Worm (Caenorhabditis elegans): Measurements from ENCODE around the gene trpa-1.

The trpa-1 gene

DNA sequence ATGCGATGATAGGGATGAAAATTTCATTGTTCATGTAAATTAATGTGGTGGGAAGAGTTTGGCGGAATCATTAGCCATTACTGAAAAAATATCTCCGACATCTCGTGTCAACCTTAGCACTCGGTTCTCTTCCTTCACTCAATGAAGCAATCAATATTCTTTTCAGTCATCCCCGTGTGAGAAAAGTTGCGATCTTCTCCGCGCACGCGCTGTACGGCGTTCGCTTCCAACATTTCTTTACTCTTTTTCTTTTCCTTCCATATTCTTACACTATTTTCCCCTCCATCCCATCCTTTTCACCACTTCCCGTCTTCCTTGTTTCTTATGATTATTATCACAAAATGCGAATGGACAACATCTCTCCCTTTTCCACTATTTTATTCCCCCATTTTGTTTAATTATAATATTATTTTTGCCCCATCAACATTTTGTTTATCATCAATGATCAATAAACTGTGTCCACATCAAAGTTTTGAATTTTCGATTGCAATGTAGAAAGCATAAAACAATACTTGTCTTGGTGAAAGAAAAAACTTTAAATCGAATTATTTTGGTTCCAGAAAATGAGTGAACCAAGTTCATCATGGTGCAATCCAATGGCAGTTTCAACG is 4.2 kb upstream of the trpa-1 start, which contains the start of gene mob-1:
Gene mob-1, plus strand, starts transcription at position 561 of the 611 bp plus-strand sequence.
- TF ChIP-seq unc-62 (GFP tag; optimal IDR thresholded peaks at IDR 0.05), result no peak

DNA sequence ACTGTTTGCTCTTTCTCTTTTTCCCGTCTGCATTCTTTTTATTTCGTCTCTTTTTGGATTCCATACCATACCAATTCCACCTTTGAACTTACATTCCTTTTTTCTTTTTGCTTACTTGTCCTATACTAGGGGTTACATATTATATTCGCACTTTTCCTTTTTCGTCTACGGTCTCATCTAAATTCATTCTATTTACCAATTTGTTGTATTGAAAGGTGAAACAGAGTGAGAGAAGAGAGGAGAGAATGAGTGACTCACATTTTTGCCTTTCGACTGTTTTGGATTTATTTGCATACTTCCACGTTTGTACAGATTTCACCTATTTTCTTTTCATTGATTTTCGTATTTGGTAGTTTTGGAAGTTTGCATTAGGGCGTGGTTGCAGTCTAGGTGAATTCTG is 898 bp upstream of the trpa-1 start:
- TF ChIP-seq unc-62 (GFP tag; optimal IDR thresholded peaks at IDR 0.05), result no peak

DNA sequence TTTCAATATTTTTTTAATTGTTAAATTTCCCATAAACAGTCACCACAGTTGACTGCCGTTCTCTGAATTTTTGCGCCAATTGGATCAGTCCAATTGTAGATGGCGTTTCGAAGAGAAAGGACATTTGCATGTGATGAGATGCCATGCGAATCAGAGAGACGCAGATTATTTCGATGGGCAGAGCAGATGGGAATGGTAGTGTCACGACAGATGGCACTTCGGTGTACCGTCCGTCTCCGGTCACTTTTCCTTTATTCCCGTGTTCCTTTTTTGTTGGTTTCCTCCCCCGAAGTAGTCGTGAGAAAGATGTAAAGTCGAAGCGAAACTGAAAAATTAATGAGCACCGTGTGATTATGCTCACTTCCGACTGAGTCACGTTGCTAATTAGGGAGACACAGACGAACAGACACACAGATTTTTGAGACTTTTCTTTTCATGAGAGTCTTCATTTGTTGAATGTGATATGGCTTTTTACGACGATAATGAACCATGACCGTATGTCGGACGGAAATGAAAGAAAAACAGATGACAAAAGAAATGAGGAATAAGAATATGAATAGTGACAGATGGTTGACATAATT is 3.4 kb downstream of the trpa-1 start:
- no peak for TF ChIP-seq unc-62 (GFP tag; optimal IDR thresholded peaks at IDR 0.05)

DNA sequence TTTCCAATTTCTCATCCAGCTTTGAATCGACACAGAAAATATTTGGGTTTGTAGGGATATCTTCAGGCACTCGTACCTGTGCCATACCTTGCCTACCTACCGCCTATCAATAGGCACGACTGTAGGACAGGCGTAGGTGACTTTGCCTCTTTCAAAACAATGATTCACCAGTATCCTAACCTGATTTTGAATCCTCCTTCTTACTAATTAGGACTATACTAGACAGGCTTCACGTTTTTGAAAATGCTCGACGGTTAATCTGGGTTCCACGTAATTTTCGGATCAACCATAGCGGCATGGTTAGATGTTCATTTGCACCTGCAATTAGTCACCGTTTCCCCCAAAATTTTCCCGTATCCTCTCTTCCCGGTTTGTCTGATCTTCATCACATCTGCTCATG is 4.1 kb downstream of the trpa-1 start:
- TF ChIP-seq unc-62 (GFP tag; optimal IDR thresholded peaks at IDR 0.05), result no peak

DNA sequence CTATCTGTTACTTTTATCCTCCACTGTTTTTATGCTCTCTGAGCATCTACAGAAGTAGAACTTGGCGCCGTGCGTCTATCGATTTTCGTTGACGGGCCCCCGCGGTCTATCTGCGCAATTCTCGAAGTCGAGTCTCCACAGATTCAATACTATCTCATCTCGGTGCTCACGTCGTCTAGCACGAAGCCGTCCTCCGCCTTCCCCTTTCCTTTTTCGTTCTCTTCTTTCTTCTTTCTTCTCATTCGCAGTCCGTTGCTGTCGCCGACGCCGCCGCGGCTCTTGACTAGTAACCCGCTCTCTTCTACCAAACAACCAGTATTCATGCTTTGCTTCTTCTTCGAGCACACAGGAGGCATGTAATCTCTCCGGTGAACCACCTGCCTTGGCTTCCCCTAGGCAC is 6.8 kb downstream of the trpa-1 start:
- no peak for TF ChIP-seq unc-62 (GFP tag; optimal IDR thresholded peaks at IDR 0.05)

DNA sequence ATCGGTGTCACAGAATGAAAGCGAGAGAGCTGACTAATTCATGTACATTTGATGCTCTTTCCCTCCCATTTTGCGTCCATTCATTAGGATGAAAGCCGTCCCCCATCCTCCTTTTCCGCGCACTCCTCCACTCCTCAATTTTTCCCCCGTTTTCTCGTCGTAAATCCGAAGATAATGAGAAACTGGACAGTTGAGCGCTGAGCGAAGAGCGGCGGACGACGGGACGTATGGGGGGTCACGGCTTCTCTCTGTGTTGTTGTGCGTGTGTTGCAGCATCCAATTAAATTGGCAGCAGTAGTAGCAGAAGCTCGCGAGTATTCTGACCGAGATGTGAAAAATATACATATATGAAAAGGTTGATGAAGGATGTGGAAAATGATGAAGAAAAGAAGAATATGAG is 7.6 kb downstream of the trpa-1 start:
- TF ChIP-seq unc-62 (GFP tag; optimal IDR thresholded peaks at IDR 0.05), result no peak

DNA sequence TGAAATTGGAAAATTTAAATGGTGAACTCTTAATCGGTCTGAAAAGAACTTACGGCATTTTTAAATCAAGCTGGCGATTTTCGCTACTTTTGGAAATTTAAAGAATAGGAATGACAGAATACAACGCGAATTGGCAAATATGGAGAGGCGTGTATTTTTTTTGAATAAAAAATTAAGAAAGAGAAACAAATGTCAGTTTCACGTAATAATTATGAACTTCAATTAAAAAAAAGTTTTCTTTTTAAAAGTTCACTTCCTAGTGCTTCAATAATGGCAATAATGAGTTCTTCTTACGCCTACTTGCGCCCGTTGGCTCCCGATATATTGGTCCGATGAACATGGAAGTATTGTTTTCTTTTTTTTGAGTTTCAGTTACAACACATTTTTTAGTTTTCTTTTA is 13.3 kb downstream of the trpa-1 start, which contains the start of gene pph-2:
Gene pph-2, minus strand, starts transcription at position 101 of the 400 bp plus-strand sequence.
- no peak for TF ChIP-seq unc-62 (GFP tag; optimal IDR thresholded peaks at IDR 0.05)

DNA sequence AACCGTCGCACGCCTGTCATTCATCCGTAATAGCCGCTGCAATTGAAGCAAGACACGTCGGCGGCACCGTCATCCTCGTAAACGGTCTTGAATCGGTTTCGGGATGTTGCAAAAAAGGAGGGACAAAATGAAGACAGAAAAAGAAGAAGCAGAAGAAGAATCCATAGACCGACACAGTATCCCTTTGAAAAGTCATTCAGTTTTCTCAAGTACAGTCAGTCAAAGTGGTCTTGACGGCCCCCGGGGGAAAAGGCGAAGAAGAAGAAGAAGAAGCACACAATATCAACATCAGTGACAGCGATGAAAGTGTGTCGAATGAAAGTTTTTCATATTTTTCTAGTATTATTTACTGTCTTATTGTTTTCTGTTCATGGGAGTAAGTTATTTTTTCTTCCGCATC is 13.9 kb downstream of the trpa-1 start, which contains the start of gene cutl-27:
Gene cutl-27, plus strand, starts transcription at position 301 of the 400 bp plus-strand sequence.
- no peak for TF ChIP-seq unc-62 (GFP tag; optimal IDR thresholded peaks at IDR 0.05)

DNA sequence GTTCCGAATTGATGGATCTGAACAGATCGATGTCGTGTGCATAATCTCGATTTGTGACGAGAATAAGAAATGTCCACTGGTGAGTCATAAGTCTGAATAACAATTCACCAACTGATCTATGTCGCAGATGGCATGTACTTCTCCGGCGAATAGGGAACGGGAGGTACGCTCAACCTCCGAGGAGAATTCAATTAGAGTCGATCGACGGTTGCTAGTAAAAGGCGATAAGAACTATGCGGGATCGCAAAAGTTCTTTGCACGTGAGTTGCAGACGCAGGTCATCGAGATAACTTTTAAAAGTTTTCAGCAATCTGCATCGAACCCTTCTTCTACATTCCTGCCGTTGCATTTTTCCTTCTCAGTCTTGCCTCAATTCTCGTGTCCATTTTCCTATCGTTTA is 18.2 kb downstream of the trpa-1 start:
- no peak for TF ChIP-seq unc-62 (GFP tag; optimal IDR thresholded peaks at IDR 0.05)

DNA sequence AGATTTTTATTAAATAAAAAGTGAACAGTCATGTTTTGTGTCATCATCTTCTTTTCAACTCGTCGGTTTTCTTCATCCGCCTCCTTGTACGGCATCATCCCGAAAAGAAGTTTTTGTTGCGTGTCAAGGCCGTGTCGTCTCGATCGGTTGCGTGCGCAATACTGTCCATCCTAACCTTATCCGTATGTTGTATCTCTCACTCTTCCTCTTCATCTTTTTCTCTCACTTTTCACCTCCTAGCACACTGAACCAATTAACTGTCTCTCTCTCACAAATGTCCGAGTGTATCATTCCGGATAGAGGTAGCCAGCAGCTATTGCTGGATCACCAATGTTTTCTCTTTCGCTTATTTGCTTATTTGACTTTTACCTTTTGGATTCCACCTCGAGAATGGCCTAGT is 19.2 kb downstream of the trpa-1 start:
- TF ChIP-seq unc-62 (GFP tag; optimal IDR thresholded peaks at IDR 0.05), result no peak

DNA sequence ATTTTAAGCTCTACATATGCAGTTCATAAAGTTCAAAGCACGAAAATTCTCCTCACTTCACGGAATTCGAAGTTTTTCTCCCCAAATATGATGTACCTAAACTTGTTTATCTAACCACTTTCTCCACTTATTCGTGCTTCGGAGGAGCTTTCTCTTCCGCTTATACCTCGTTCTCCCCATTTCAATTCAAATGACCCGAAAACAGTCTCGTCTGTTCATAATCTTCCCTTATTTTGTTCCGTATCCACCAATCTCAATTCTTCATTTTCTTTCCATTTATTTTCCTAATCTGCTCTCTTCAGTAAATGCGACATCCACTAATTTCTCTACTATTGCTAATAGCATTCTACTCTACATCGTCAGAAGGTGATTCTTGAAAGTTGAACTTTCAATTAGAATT is 21.0 kb downstream of the trpa-1 start, which contains the start of gene let-653:
Gene let-653, plus strand, starts transcription at position 301 of the 400 bp plus-strand sequence.
- TF ChIP-seq unc-62 (GFP tag; optimal IDR thresholded peaks at IDR 0.05), result no peak

DNA sequence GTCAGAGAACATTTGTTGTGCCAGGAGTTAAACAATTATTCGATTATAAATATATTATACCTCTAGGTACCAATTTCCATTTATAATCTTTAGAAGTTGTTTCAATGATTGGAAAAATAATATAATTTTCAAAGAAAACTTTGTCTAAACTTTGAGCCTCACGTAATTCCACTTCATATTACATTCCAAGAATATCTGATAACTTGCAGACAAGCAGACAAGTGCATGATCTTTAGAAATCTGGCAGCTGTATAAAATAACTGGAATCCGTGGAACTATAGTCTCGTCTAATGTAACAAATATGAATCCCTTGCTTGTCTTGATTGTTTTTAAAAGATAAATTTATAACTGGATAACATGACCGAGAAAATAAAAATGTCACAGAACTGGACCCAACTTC is 28.2 kb downstream of the trpa-1 start:
- TF ChIP-seq unc-62 (GFP tag; optimal IDR thresholded peaks at IDR 0.05), result no peak

DNA sequence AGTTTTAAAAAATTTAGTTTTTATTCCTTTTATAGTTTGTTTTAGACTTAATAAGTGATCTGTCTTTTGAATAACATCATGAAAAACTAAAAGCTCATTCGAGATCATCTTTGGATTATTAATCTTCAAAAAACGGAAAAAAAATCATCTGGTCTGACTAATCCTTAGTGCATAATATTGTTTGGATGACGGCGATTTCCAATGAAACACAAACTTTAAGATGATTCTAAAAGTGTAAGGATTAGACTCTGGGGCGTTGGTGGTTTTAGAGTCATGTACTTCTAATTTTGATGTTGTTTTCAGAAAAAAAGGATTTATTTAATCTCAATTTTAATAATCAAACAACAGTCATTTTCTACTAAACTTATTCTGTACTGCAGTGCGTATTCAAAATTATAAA is 29.0 kb downstream of the trpa-1 start:
- no peak for TF ChIP-seq unc-62 (GFP tag; optimal IDR thresholded peaks at IDR 0.05)

DNA sequence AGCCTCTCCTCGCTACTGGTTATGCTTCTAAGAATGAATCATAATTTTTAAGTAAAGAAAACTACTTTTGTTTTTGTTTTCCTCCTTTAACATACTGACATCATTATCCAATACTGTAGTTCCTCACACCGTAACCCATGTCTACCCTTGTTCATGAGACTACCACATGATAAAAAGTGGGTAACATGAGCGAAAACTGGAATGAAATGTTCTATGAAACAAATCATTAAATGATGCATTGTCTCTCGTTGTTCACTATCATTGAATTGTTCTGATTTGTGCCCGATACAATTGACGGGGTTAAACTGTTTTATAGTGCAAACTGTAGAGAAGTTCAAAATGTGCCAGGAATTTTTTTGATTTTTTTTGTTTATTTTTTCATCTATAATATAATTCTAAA is 33.4 kb downstream of the trpa-1 start:
- no peak for TF ChIP-seq unc-62 (GFP tag; optimal IDR thresholded peaks at IDR 0.05)

DNA sequence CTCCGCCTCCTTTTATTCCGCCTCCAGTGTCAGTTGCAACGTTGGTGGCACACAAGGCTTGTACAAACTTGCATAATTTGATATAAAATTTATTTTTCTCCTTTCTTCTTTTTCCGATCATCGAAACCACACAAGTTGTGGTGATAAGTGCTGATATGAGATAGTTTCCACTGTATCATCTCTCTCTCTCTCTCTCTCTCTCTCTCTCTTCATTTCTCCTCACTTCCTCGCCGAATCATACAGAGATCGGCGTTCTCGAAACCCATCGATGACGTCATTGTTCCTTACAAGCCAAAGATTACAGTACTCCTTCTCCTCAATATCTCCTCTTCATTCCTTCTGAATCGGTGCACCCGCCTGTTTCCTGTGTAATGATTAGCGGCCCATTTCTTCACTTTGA is 35.0 kb downstream of the trpa-1 start, which contains the start of gene nhr-43:
Gene nhr-43, plus strand, starts transcription at position 233 of the 400 bp plus-strand sequence.
- TF ChIP-seq unc-62 (GFP tag; optimal IDR thresholded peaks at IDR 0.05), result no peak

DNA sequence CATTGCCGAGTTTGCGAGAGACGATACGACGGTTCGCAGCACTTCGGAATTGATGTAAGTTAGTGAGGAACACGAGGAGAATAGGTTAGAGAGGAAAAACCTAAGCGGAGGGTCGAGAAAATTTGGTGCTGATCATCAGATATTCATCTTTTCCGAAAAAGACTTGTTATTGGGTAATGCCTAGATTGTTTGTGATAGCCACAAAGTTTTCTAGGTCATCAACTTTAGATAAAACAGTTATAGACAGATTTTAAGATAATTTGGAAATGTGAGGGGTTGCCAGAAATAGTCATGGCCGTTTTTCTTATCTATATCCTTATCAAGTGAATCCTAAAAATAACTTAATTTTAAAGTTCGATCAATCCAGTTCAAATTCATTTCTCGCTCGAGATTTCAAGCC is 36.1 kb downstream of the trpa-1 start:
- TF ChIP-seq unc-62 (GFP tag; optimal IDR thresholded peaks at IDR 0.05), result no peak

DNA sequence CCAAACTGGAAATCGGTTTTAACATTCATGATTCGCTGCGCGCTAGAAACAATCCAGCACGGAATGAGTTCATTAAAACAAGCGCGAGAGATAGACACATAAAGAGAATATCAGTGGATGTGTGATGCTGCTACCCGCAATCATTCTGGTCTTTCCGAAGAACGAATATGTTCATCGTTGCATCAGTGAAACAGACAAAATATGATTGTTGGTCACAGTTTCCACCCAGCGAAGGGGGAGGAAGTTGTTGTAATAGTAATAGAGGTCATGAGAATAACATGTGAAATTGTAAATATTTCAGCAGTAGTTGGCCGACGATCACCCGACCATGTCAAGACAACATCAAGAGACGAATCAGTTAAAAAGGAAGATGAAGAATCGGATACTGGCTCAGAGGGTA is 36.9 kb downstream of the trpa-1 start:
- no peak for TF ChIP-seq unc-62 (GFP tag; optimal IDR thresholded peaks at IDR 0.05)

Data from whole organism, dauer.